Worm (Caenorhabditis elegans) whole organism, young adult: Measurements from ENCODE around the gene C44B7.7.

Experiments
- C06A6.2 ChIP-seq: fragments of 200-800 bp; sonication (Bioruptor generic); conservative IDR thresholded peaks from 2 replicates; pipeline ENCODE4 v1.3.6; 2022; ENCODE audit warnings: missing genetic modification characterization, missing compliant biosample characterization
- F22D6.2 ChIP-seq: sonication (generic microtip); optimal IDR thresholded peaks from 2 replicates; lab custom pipeline; 2016; ENCODE audit warnings: mild to moderate bottlenecking, missing genetic modification characterization, missing compliant biosample characterization
- F37B4.10 ChIP-seq: fragments of 200-800 bp; sonication (Bioruptor generic); IDR thresholded peaks from 2 replicates; pipeline ENCODE4 v1.3.6; 2022; ENCODE audit warnings: missing genetic modification characterization, missing compliant biosample characterization
- F57A8.1 ChIP-seq: fragments of 200-800 bp; sonication (Bioruptor generic); optimal IDR thresholded peaks from 2 replicates; lab custom pipeline; 2018; ENCODE audit warnings: mild to moderate bottlenecking, missing genetic modification characterization, moderate library complexity, missing compliant biosample characterization
- Y53G8AR.9 ChIP-seq: fragments of 200-800 bp; sonication (Bioruptor generic); conservative IDR thresholded peaks from 2 replicates; pipeline ENCODE4 v1.3.6; 2022; ENCODE audit warnings: missing genetic modification reagents, missing genetic modification characterization, missing compliant biosample characterization
- Y56A3A.18 ChIP-seq: fragments of 200-800 bp; sonication (Bioruptor generic); IDR thresholded peaks from 2 replicates; pipeline ENCODE4 v1.3.6; 2022; ENCODE audit warnings: missing genetic modification reagents, missing genetic modification characterization, missing compliant biosample characterization
- Y79H2A.3 ChIP-seq: fragments of 200-800 bp; sonication (Bioruptor generic); conservative IDR thresholded peaks from 2 replicates; pipeline ENCODE4 v1.3.6; 2022; ENCODE audit warnings: missing genetic modification reagents, missing genetic modification characterization, missing compliant biosample characterization
- akir-1 ChIP-seq: fragments of 200-800 bp; sonication (Bioruptor generic); optimal IDR thresholded peaks from 2 replicates; lab custom pipeline; 2018; ENCODE audit warnings: mild to moderate bottlenecking, missing genetic modification characterization, moderate library complexity, missing compliant biosample characterization
- ama-1 ChIP-seq, 3 experiments: fragments of 150-350 bp in 1 of 3; sonication (generic microtip) in 2 of 3; optimal IDR thresholded peaks; 2 replicates each; lab custom pipeline; 2014 to 2018; ENCODE audit warnings: missing biosample characterization in 2 of 3, missing genetic modification characterization in 2 of 3, missing genetic modification reagents in 2 of 3
- atf-7 ChIP-seq: sonication (generic microtip); optimal IDR thresholded peaks from 2 replicates; lab custom pipeline; 2017; ENCODE audit warnings: mild to moderate bottlenecking, missing genetic modification characterization, missing compliant biosample characterization
- athp-1 ChIP-seq: sonication (generic microtip); optimal IDR thresholded peaks from 2 replicates; lab custom pipeline; 2017; ENCODE audit warnings: mild to moderate bottlenecking, missing genetic modification characterization, missing compliant biosample characterization
- attf-5 ChIP-seq: fragments of 200-800 bp; sonication (Bioruptor generic); optimal IDR thresholded peaks from 2 replicates; lab custom pipeline; 2018; ENCODE audit warnings: mild to moderate bottlenecking, missing genetic modification characterization, missing compliant biosample characterization
- attf-6 ChIP-seq: fragments of 200-800 bp; sonication (Bioruptor generic); IDR thresholded peaks from 2 replicates; pipeline ENCODE4 v1.3.6; 2022; ENCODE audit warnings: missing genetic modification reagents, missing genetic modification characterization, missing compliant biosample characterization
- bed-1 ChIP-seq: fragments of 200-800 bp; sonication (Bioruptor generic); IDR thresholded peaks from 2 replicates; pipeline ENCODE4 v1.3.6; 2022; ENCODE audit warnings: missing genetic modification reagents, missing genetic modification characterization, missing compliant biosample characterization
- cebp-1 ChIP-seq, 2 experiments: fragments of 200-800 bp in 1 of 2; sonication (Bioruptor generic) in 1 of 2; sonication (generic microtip) in 1 of 2; IDR thresholded peaks in 1 of 2; optimal IDR thresholded peaks in 1 of 2; 2 replicates each; pipeline versions ENCODE4 v1.3.6 to Lab custom; 2017 to 2022; ENCODE audit warnings: missing compliant biosample characterization in 2 of 2, missing genetic modification characterization in 2 of 2, mild to moderate bottlenecking in 1 of 2, missing genetic modification reagents in 1 of 2, moderate library complexity in 1 of 2
- chd-7 ChIP-seq: sonication (generic microtip); optimal IDR thresholded peaks from 2 replicates; lab custom pipeline; 2016; ENCODE audit warnings: mild to moderate bottlenecking, missing genetic modification characterization, moderate library complexity, missing compliant biosample characterization
- dox-1 ChIP-seq: fragments of 200-800 bp; sonication (Bioruptor generic); IDR thresholded peaks from 2 replicates; pipeline ENCODE4 v1.3.6; 2022; ENCODE audit warnings: missing genetic modification reagents, missing genetic modification characterization, missing compliant biosample characterization
- egl-44 ChIP-seq: fragments of 200-800 bp; sonication (Bioruptor generic); IDR thresholded peaks from 2 replicates; pipeline ENCODE4 v1.3.6; 2022; ENCODE audit warnings: missing genetic modification reagents, missing genetic modification characterization, missing compliant biosample characterization
- ekl-4 ChIP-seq: fragments of 200-800 bp; sonication (Bioruptor generic); IDR thresholded peaks from 2 replicates; pipeline ENCODE4 v1.3.6; 2022; ENCODE audit warnings: missing genetic modification reagents, missing genetic modification characterization, missing compliant biosample characterization
- him-1 ChIP-seq: sonication (generic microtip); optimal IDR thresholded peaks from 2 replicates; lab custom pipeline; 2016; ENCODE audit warnings: missing genotype, missing genetic modification reagents, missing genetic modification characterization, missing compliant biosample characterization
- hmg-1.2 ChIP-seq: fragments of 200-800 bp; sonication (Bioruptor generic); IDR thresholded peaks from 2 replicates; pipeline ENCODE4 v1.3.6; 2022; ENCODE audit warnings: missing genetic modification reagents, missing genetic modification characterization, missing compliant biosample characterization
- hmg-20 ChIP-seq: fragments of 200-800 bp; sonication (Bioruptor generic); IDR thresholded peaks from 2 replicates; pipeline ENCODE4 v1.3.6; 2022; ENCODE audit warnings: missing genetic modification reagents, missing genetic modification characterization, missing compliant biosample characterization
- hrde-1 ChIP-seq: sonication (generic microtip); optimal IDR thresholded peaks from 2 replicates; lab custom pipeline; 2016; ENCODE audit warnings: missing genetic modification characterization, mild to moderate bottlenecking, missing compliant biosample characterization, moderate library complexity, missing genotype, missing genetic modification reagents, borderline replicate concordance
- let-526 ChIP-seq: fragments of 200-800 bp; sonication (Bioruptor generic); IDR thresholded peaks from 2 replicates; pipeline ENCODE4 v1.3.6; 2022; ENCODE audit warnings: missing genetic modification reagents, missing genetic modification characterization, missing compliant biosample characterization
- lin-26 ChIP-seq: fragments of 200-800 bp; sonication (Bioruptor generic); IDR thresholded peaks from 2 replicates; pipeline ENCODE4 v1.3.6; 2022; ENCODE audit warnings: missing genetic modification reagents, missing genetic modification characterization, missing compliant biosample characterization
- lin-54 ChIP-seq: fragments of 200-800 bp; sonication (Bioruptor generic); optimal IDR thresholded peaks from 2 replicates; lab custom pipeline; 2018; ENCODE audit warnings: mild to moderate bottlenecking, missing genetic modification characterization, missing compliant biosample characterization
- madf-10 ChIP-seq: sonication (generic microtip); optimal IDR thresholded peaks from 2 replicates; lab custom pipeline; 2016; ENCODE audit warnings: mild to moderate bottlenecking, missing genetic modification characterization, missing compliant biosample characterization
- madf-6 ChIP-seq: fragments of 200-800 bp; sonication (Bioruptor generic); IDR thresholded peaks from 2 replicates; pipeline ENCODE4 v1.3.6; 2022; ENCODE audit warnings: missing genetic modification reagents, missing genetic modification characterization, missing compliant biosample characterization
- mcd-1 ChIP-seq: fragments of 200-800 bp; sonication (Bioruptor generic); IDR thresholded peaks from 2 replicates; pipeline ENCODE4 v1.3.6; 2022; ENCODE audit warnings: missing genetic modification reagents, missing genetic modification characterization, missing compliant biosample characterization
- mes-4 ChIP-seq: sonication (generic microtip); optimal IDR thresholded peaks from 2 replicates; lab custom pipeline; 2016; ENCODE audit warnings: missing genotype, missing genetic modification characterization, missing compliant biosample characterization
- nfya-1 ChIP-seq: sonication (generic microtip); optimal IDR thresholded peaks from 2 replicates; lab custom pipeline; 2017; ENCODE audit warnings: antibody characterized with exemption, missing compliant biosample characterization, missing genetic modification characterization, borderline replicate concordance; ENCODE audit not compliant: insufficient read depth
- nfyb-1 ChIP-seq: fragments of 200-800 bp; sonication (Bioruptor generic); IDR thresholded peaks from 2 replicates; pipeline ENCODE4 v1.3.6; 2022; ENCODE audit warnings: missing genetic modification reagents, missing genetic modification characterization, missing compliant biosample characterization
- nhr-179 ChIP-seq: sonication (generic microtip); optimal IDR thresholded peaks from 2 replicates; lab custom pipeline; 2016; ENCODE audit warnings: mild to moderate bottlenecking, missing genetic modification characterization, missing compliant biosample characterization
- nhr-80 ChIP-seq: sonication (generic microtip); optimal IDR thresholded peaks from 2 replicates; lab custom pipeline; 2016; ENCODE audit warnings: missing genetic modification characterization, missing compliant biosample characterization
- nhr-90 ChIP-seq: sonication (generic microtip); optimal IDR thresholded peaks from 2 replicates; lab custom pipeline; 2016; ENCODE audit warnings: missing genotype, mild to moderate bottlenecking, missing genetic modification characterization, missing compliant biosample characterization
- rcor-1 ChIP-seq: fragments of 200-800 bp; sonication (Bioruptor generic); IDR thresholded peaks from 2 replicates; pipeline ENCODE4 v1.3.6; 2022; ENCODE audit warnings: missing genetic modification reagents, missing genetic modification characterization, missing compliant biosample characterization
- repo-1 ChIP-seq: sonication (generic microtip); optimal IDR thresholded peaks from 2 replicates; lab custom pipeline; 2017; ENCODE audit warnings: mild to moderate bottlenecking, missing genetic modification characterization, missing compliant biosample characterization
- sea-2 ChIP-seq: fragments of 200-800 bp; sonication (Bioruptor generic); IDR thresholded peaks from 2 replicates; pipeline ENCODE4 v1.3.6; 2022; ENCODE audit warnings: missing genetic modification characterization, missing compliant biosample characterization
- snpc-4 ChIP-seq, 5 experiments: fragments of 150-350 bp in 1 of 5; sonication (generic microtip) in 4 of 5; optimal IDR thresholded peaks; 2 replicates each; lab custom pipeline; 2014 to 2018; ENCODE audit warnings: missing genetic modification characterization in 5 of 5, missing biosample characterization in 3 of 5, antibody characterized with exemption in 2 of 5, mild to moderate bottlenecking in 2 of 5, missing compliant biosample characterization in 2 of 5, missing genotype in 2 of 5, moderate library complexity in 2 of 5, missing genetic modification reagents in 1 of 5
- somi-1 ChIP-seq: fragments of 200-800 bp; sonication (Bioruptor generic); optimal IDR thresholded peaks from 2 replicates; lab custom pipeline; 2018; ENCODE audit warnings: mild to moderate bottlenecking, missing genetic modification characterization, missing compliant biosample characterization
- tbp1 ChIP-seq: fragments of 200-800 bp; sonication (Bioruptor generic); optimal IDR thresholded peaks from 2 replicates; lab custom pipeline; 2018; ENCODE audit warnings: mild to moderate bottlenecking, missing genetic modification characterization, missing compliant biosample characterization
- tlf-1 ChIP-seq: fragments of 200-800 bp; sonication (Bioruptor generic); optimal IDR thresholded peaks from 2 replicates; lab custom pipeline; 2018; ENCODE audit warnings: mild to moderate bottlenecking, missing genetic modification characterization, missing compliant biosample characterization
- zfh-2 ChIP-seq: fragments of 200-800 bp; sonication (Bioruptor generic); conservative IDR thresholded peaks from 2 replicates; pipeline ENCODE4 v1.3.6; 2022; ENCODE audit warnings: missing genetic modification reagents, missing genetic modification characterization, missing compliant biosample characterization
- ztf-18 ChIP-seq: sonication (generic microtip); optimal IDR thresholded peaks from 2 replicates; lab custom pipeline; 2016; ENCODE audit warnings: missing genotype, mild to moderate bottlenecking, missing genetic modification characterization, missing compliant biosample characterization
- ztf-25 ChIP-seq: fragments of 200-800 bp; sonication (Bioruptor generic); IDR thresholded peaks from 2 replicates; pipeline ENCODE4 v1.3.6; 2022; ENCODE audit warnings: missing genetic modification reagents, missing genetic modification characterization, missing compliant biosample characterization
- ztf-26 ChIP-seq: sonication (generic microtip); optimal IDR thresholded peaks from 2 replicates; lab custom pipeline; 2017; ENCODE audit warnings: missing genetic modification characterization, missing compliant biosample characterization
- ztf-3 ChIP-seq: fragments of 200-800 bp; sonication (Bioruptor generic); optimal IDR thresholded peaks from 2 replicates; lab custom pipeline; 2018; ENCODE audit warnings: mild to moderate bottlenecking, missing genetic modification characterization, missing compliant biosample characterization

C44B7.7 gene

DNA sequence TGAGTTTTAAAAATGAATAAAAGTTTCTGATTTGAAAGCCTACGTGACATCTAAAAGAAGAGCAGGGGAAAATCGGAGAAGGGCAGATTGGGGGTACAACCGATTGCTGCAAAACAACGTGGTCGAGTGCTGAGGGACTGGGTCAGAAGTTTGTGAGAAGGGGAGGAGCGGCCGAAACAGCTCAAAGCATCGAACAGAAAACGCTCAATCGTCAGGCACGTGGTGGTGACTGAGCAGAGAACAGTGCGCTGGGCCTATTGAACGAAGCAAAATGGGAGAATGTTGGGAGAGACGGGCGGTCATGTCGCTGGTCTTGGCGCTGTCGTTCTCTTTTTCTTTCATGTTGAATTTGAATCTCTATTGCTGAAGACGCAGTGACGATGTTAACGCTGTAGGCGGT lies 11.2 kb upstream of the C44B7.7 start:
- TF ChIP-seq atf-7 (tag; lab: Kevin White, UChicago) (no peak), mes-4 (tag; lab: Kevin White, UChicago) (no peak), ztf-18 (tag; lab: Kevin White, UChicago) (peak; percentile 9), Y79H2A.3 (GFP tag; lab: Robert Waterston, UW) (no peak), ama-1 (optimal IDR thresholded peaks at IDR 0.05; lab: Kevin White, UChicago) (peak; percentile 66), ama-1 (GFP tag; optimal IDR thresholded peaks at IDR 0.05; lab: Kevin White, UChicago) (no peak), Y56A3A.18 (GFP tag; lab: Robert Waterston, UW) (peak; percentile 67; the same call in 1 of the 2 replicates), hmg-20 (GFP tag; lab: Robert Waterston, UW) (0 out of 2 replicates have a peak, but pooled peaks have one; percentile 15), akir-1 (GFP tag; lab: Kevin White, UChicago) (no peak), hrde-1 (tag; lab: Kevin White, UChicago) (peak; percentile 6), nfyb-1 (0 out of 2 replicates have a peak, but pooled peaks have one; percentile 60), dox-1 (GFP tag; lab: Robert Waterston, UW) (peak; percentile 43; the same call in 1 of the 2 replicates), tlf-1 (peak; percentile 46), repo-1 (tag; lab: Kevin White, UChicago) (peak; percentile 5), nhr-90 (tag; lab: Kevin White, UChicago) (peak; percentile 63), ztf-25 (GFP tag; lab: Robert Waterston, UW) (no peak), rcor-1 (GFP tag; lab: Robert Waterston, UW) (0 out of 2 replicates have a peak, but pooled peaks have one; percentile 6), lin-54 (peak; percentile 35), snpc-4 (GFP tag; optimal IDR thresholded peaks at IDR 0.05; lab: Kevin White, UChicago) (no peak), snpc-4 (tag; optimal IDR thresholded peaks at IDR 0.05; lab: Kevin White, UChicago) (peak in 2 of 4 experiments; percentile 9 to 25), mcd-1 (GFP tag; lab: Robert Waterston, UW) (peak; percentile 35; the same call in 1 of the 2 replicates), nfya-1 (tag; lab: Kevin White, UChicago) (no peak), ztf-3 (GFP tag; lab: Kevin White, UChicago) (peak; percentile 52), ekl-4 (no peak), bed-1 (GFP tag; lab: Robert Waterston, UW) (no peak), F22D6.2 (tag; lab: Kevin White, UChicago) (peak; percentile 9), ztf-26 (tag; lab: Kevin White, UChicago) (peak; percentile 49), egl-44 (GFP tag; lab: Robert Waterston, UW) (peak; percentile 80), madf-10 (peak; percentile 39), Y53G8AR.9 (GFP tag; lab: Robert Waterston, UW) (peak; percentile 63; the same call in 1 of the 2 replicates), somi-1 (GFP tag; lab: Kevin White, UChicago) (peak; percentile 30), nhr-179 (tag; lab: Kevin White, UChicago) (no peak), him-1 (tag; lab: Kevin White, UChicago) (no peak), madf-6 (GFP tag; lab: Robert Waterston, UW) (0 out of 2 replicates have a peak, but pooled peaks have one; percentile 39), sea-2 (GFP tag; lab: Robert Waterston, UW) (no peak), C06A6.2 (GFP tag; lab: Robert Waterston, UW) (peak; percentile 48), chd-7 (peak; percentile 68), zfh-2 (GFP tag; lab: Robert Waterston, UW) (peak; percentile 91), cebp-1 (GFP tag; IDR thresholded peaks at IDR 0.05; lab: Robert Waterston, UW) (no peak), cebp-1 (tag; optimal IDR thresholded peaks at IDR 0.05; lab: Kevin White, UChicago) (peak; percentile 75), F37B4.10 (0 out of 2 replicates have a peak, but pooled peaks have one; percentile 78), attf-5 (GFP tag; lab: Kevin White, UChicago) (peak; percentile 55), let-526 (GFP tag; lab: Robert Waterston, UW) (0 out of 2 replicates have a peak, but pooled peaks have one; percentile 42), athp-1 (tag; lab: Kevin White, UChicago) (peak; percentile 13), attf-6 (GFP tag; lab: Robert Waterston, UW) (no peak), nhr-80 (tag; lab: Kevin White, UChicago) (peak; percentile 44), lin-26 (peak; percentile 71), hmg-1.2 (GFP tag; lab: Robert Waterston, UW) (peak; percentile 42), tbp1 (GFP tag; lab: Kevin White, UChicago) (peak; percentile 22), F57A8.1 (GFP tag; lab: Kevin White, UChicago) (no peak)
